Fruit fly (Drosophila melanogaster) whole organism, adult: ENCODE measurements around the gene CG8668.

Experiments used
- CG11617 ChIP-seq: fragments of 200-800 bp; sonication (Bioruptor generic); optimal IDR thresholded peaks from 2 replicates; lab custom pipeline; 2017; ENCODE audit warnings: mild to moderate bottlenecking, missing biosample characterization, missing genetic modification reagents, missing genetic modification characterization
- CG12768 ChIP-seq: fragments of 200-800 bp; sonication (Bioruptor generic); optimal IDR thresholded peaks from 2 replicates; lab custom pipeline; 2017; ENCODE audit warnings: missing biosample characterization, missing genetic modification characterization, mild to moderate bottlenecking, moderate library complexity, missing genetic modification reagents
- CG14711 ChIP-seq: fragments of 200-800 bp; sonication (Bioruptor generic); optimal IDR thresholded peaks from 2 replicates; lab custom pipeline; 2018; ENCODE audit warnings: missing biosample characterization, mild to moderate bottlenecking, missing genetic modification characterization, moderate library complexity
- CG1620 ChIP-seq: fragments of 200-800 bp; sonication (Bioruptor generic); optimal IDR thresholded peaks from 2 replicates; lab custom pipeline; 2016; ENCODE audit warnings: missing biosample characterization, missing genetic modification characterization
- CG33017 ChIP-seq: fragments of 200-800 bp; sonication (Bioruptor generic); optimal IDR thresholded peaks from 2 replicates; lab custom pipeline; 2018; ENCODE audit warnings: missing biosample characterization, mild to moderate bottlenecking, missing genetic modification characterization, moderate library complexity
- CG7101 ChIP-seq: fragments of 200-800 bp; sonication (Bioruptor generic); optimal IDR thresholded peaks from 2 replicates; lab custom pipeline; 2018; ENCODE audit warnings: missing biosample characterization, mild to moderate bottlenecking, missing genetic modification characterization, moderate library complexity
- Clk ChIP-seq: fragments of 200-800 bp; sonication (Bioruptor generic); optimal IDR thresholded peaks from 2 replicates; lab custom pipeline; 2017; ENCODE audit warnings: missing biosample characterization, missing genetic modification characterization
- Crg-1 ChIP-seq: fragments of 200-800 bp; sonication (Bioruptor generic); optimal IDR thresholded peaks from 2 replicates; lab custom pipeline; 2016; ENCODE audit warnings: missing biosample characterization, missing genetic modification characterization
- bab1 ChIP-seq: fragments of 200-800 bp; sonication (Bioruptor generic); optimal IDR thresholded peaks from 3 replicates; lab custom pipeline; 2019; ENCODE audit warnings: missing biosample characterization, mild to moderate bottlenecking, missing genetic modification characterization, moderate library complexity
- cic ChIP-seq: fragments of 200-800 bp; sonication (Bioruptor generic); optimal IDR thresholded peaks from 2 replicates; lab custom pipeline; 2017; ENCODE audit warnings: missing biosample characterization, mild to moderate bottlenecking, missing genetic modification characterization, moderate library complexity
- cnc ChIP-seq, 2 experiments: fragments of >200 bp; optimal IDR thresholded peaks; 2 replicates each; lab custom pipeline; 2017
- pad ChIP-seq: fragments of 200-800 bp; sonication (Bioruptor generic); optimal IDR thresholded peaks from 3 replicates; lab custom pipeline; 2017; ENCODE audit warnings: missing biosample characterization, missing genetic modification characterization, mild to moderate bottlenecking, moderate library complexity, missing genetic modification reagents
- tj ChIP-seq: fragments of 200-800 bp; sonication (Bioruptor generic); optimal IDR thresholded peaks from 3 replicates; lab custom pipeline; 2017; ENCODE audit warnings: missing biosample characterization, mild to moderate bottlenecking, missing genetic modification characterization, moderate library complexity

DNA sequence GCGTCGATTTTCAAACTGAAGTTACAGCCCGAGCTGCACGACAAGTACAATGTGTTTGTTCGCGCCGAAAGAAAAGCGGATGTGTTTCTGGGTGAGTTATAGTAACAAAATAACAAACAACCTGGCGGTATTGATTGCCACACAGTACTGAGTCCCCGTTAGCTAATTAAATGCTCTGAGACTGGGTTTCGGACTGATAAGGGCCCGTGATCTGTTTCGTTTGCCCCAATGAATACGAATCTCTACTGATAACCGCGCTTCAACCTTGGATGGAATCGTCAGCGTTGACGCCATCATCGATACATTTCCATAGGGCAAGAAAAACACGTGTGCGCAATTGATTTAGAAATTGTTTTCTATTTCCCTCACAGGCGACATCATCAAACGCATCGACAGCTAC, 30.4 kb downstream of the CG8668 start:
- TF ChIP-seq CG14711 (tag; lab: Kevin White, UChicago): no peak
- TF ChIP-seq CG33017 (tag; lab: Kevin White, UChicago): no peak
- TF ChIP-seq pad (GFP tag; lab: Kevin White, UChicago): no peak
- TF ChIP-seq cnc (optimal IDR thresholded peaks at IDR 0.05; lab: Kevin White, UChicago): no peak
- TF ChIP-seq CG7101: no peak
- peak; percentile 38 for TF ChIP-seq cic
- no peak for TF ChIP-seq CG12768
- TF ChIP-seq CG11617 (GFP tag; lab: Kevin White, UChicago): no peak
- no peak for TF ChIP-seq Clk (GFP tag; lab: Kevin White, UChicago)
- TF ChIP-seq Crg-1 (GFP tag; lab: Kevin White, UChicago): no peak
- TF ChIP-seq CG1620: no peak
- TF ChIP-seq tj (GFP tag; lab: Kevin White, UChicago): no peak
- no peak for TF ChIP-seq bab1
